Fruit fly (Drosophila melanogaster): ENCODE measurements around the gene Ir7f.
A peak's percentile ranks its signal among the peaks of the same experiment; 100 is the strongest.

The Ir7f gene

dm6 chrX:7893411-7894122 is 9.7 kb upstream of the Ir7f start, which contains the start of the genes CG45089, ND-MNLL and p115 (continued):
- TF ChIP-seq z (GFP tag; IDR thresholded peaks at IDR 0.05), result no peak
- no peak for TF ChIP-seq hth (optimal IDR thresholded peaks at IDR 0.05)
- no peak for TF ChIP-seq Atf-2 (GFP tag; optimal IDR thresholded peaks at IDR 0.05)
- no peak for TF ChIP-seq CG12744 (GFP tag; optimal IDR thresholded peaks at IDR 0.05)
- peak; percentile 62 for TF ChIP-seq Nf-YC (tag; optimal IDR thresholded peaks at IDR 0.05)
- no peak for TF ChIP-seq slp2 (GFP tag; optimal IDR thresholded peaks at IDR 0.05)
- TF ChIP-seq Dip3 (GFP tag; optimal IDR thresholded peaks at IDR 0.05), result peak; percentile 26
- peak; percentile 56 for TF ChIP-seq dmrt11E (tag; optimal IDR thresholded peaks at IDR 0.05)
- TF ChIP-seq kni (GFP tag; optimal IDR thresholded peaks at IDR 0.05), result no peak
- TF ChIP-seq CG1832 (GFP tag; optimal IDR thresholded peaks at IDR 0.05), result no peak
- TF ChIP-seq B-H2 (GFP tag; optimal IDR thresholded peaks at IDR 0.05), result peak; percentile 74
- TF ChIP-seq onecut (GFP tag; IDR thresholded peaks at IDR 0.05), result 0 out of 2 replicates have a peak, but pooled peaks have one; percentile 6
- peak; percentile 55; the same call in 1 of the 3 replicates for TF ChIP-seq zfh1 (GFP tag; IDR thresholded peaks at IDR 0.05)
- TF ChIP-seq CG2129 (GFP tag; IDR thresholded peaks at IDR 0.05; ENCODE audit: partially characterized antibody), result peak; percentile 32
- peak; percentile 17 for TF ChIP-seq CG18619 (GFP tag; optimal IDR thresholded peaks at IDR 0.05)
- peak; percentile 41 for TF ChIP-seq nerfin-1 (tag; optimal IDR thresholded peaks at IDR 0.05)
- TF ChIP-seq btn (GFP tag; optimal IDR thresholded peaks at IDR 0.05), result no peak
- peak; percentile 65 for TF ChIP-seq CG11504 (tag; optimal IDR thresholded peaks at IDR 0.05)
- peak; percentile 71 for TF ChIP-seq CG2120 (GFP tag; optimal IDR thresholded peaks at IDR 0.05)
- TF ChIP-seq CG14860 (GFP tag; IDR thresholded peaks at IDR 0.05; ENCODE audit: partially characterized antibody), result peak; percentile 61; the same call in 2 of the 3 replicates
- TF ChIP-seq Bdp1 (GFP tag; optimal IDR thresholded peaks at IDR 0.05), result no peak
- TF ChIP-seq cad (GFP tag; optimal IDR thresholded peaks at IDR 0.05), result no peak
- TF ChIP-seq CG2889 (GFP tag; IDR thresholded peaks at IDR 0.05), result no peak
- TF ChIP-seq fd102C (GFP tag; optimal IDR thresholded peaks at IDR 0.05), result no peak
- peak; percentile 18 for TF ChIP-seq HHEX (GFP tag; optimal IDR thresholded peaks at IDR 0.05)
- peak; percentile 26 for TF ChIP-seq slou (GFP tag; optimal IDR thresholded peaks at IDR 0.05)
- peak; percentile 85 for TF ChIP-seq YL-1 (GFP tag; optimal IDR thresholded peaks at IDR 0.05)
- TF ChIP-seq aop (GFP tag; IDR thresholded peaks at IDR 0.05), result no peak
- no peak for TF ChIP-seq otp (GFP tag; IDR thresholded peaks at IDR 0.05)
- TF ChIP-seq nau (GFP tag; optimal IDR thresholded peaks at IDR 0.05), result no peak
- TF ChIP-seq vvl (GFP tag; IDR thresholded peaks at IDR 0.05), result peak; percentile 70
- no peak for TF ChIP-seq chm (GFP tag; IDR thresholded peaks at IDR 0.05)
- peak; percentile 46 for TF ChIP-seq pum (GFP tag; optimal IDR thresholded peaks at IDR 0.05)
- peak; percentile 19 for TF ChIP-seq Nf-YB (GFP tag; optimal IDR thresholded peaks at IDR 0.05)
- TF ChIP-seq usp (GFP tag; optimal IDR thresholded peaks at IDR 0.05), result no peak
- peak; percentile 45 for TF ChIP-seq vfl (GFP tag; optimal IDR thresholded peaks at IDR 0.05)
- TF ChIP-seq CG10267 (tag; optimal IDR thresholded peaks at IDR 0.05), result peak; percentile 72
- TF ChIP-seq Dll (GFP tag; IDR thresholded peaks at IDR 0.05; ENCODE audit: partially characterized antibody), result peak; percentile 83
- TF ChIP-seq D (optimal IDR thresholded peaks at IDR 0.05), result no peak
- TF ChIP-seq D (GFP tag; optimal IDR thresholded peaks at IDR 0.05), result no peak
- TF ChIP-seq CG13775 (GFP tag; optimal IDR thresholded peaks at IDR 0.05), result peak; percentile 65
- no peak for TF ChIP-seq CG34224 (GFP tag; IDR thresholded peaks at IDR 0.05; ENCODE audit: partially characterized antibody)
- TF ChIP-seq CTCF (GFP tag; optimal IDR thresholded peaks at IDR 0.05), result no peak
- peak; percentile 81 for TF ChIP-seq CG2712 (tag; optimal IDR thresholded peaks at IDR 0.05)
- TF ChIP-seq hbn (GFP tag; IDR thresholded peaks at IDR 0.05; ENCODE audit: partially characterized antibody), result peak; percentile 54
- TF ChIP-seq CG15601 (tag; optimal IDR thresholded peaks at IDR 0.05), result peak; percentile 63
- TF ChIP-seq ash1 (GFP tag; optimal IDR thresholded peaks at IDR 0.05), result no peak
